Worm (Caenorhabditis elegans) whole organism, young adult: Measurements from ENCODE around the gene F54H12.5.

Experiments used
- B0035.1 ChIP-seq: sonication (generic microtip); optimal IDR thresholded peaks from 2 replicates; lab custom pipeline; 2016; ENCODE audit warnings: missing genetic modification characterization, mild to moderate bottlenecking, missing compliant biosample characterization, missing genotype, missing genetic modification reagents
- F39B2.1 ChIP-seq: fragments of 200-800 bp; sonication (Bioruptor generic); IDR thresholded peaks from 2 replicates; pipeline ENCODE4 v1.3.6; 2022; ENCODE audit warnings: missing genetic modification reagents, missing genetic modification characterization, missing compliant biosample characterization
- T07F8.4 ChIP-seq: sonication (generic microtip); optimal IDR thresholded peaks from 2 replicates; lab custom pipeline; 2016; ENCODE audit warnings: mild to moderate bottlenecking, missing genetic modification characterization, moderate library complexity, missing compliant biosample characterization
- ama-1 ChIP-seq, 3 experiments: fragments of 150-350 bp in 1 of 3; sonication (generic microtip) in 2 of 3; optimal IDR thresholded peaks; 2 replicates each; lab custom pipeline; 2014 to 2018; ENCODE audit warnings: missing biosample characterization in 2 of 3, missing genetic modification characterization in 2 of 3, missing genetic modification reagents in 2 of 3
- aptf-2 ChIP-seq: fragments of 200-800 bp; sonication (Bioruptor generic); conservative IDR thresholded peaks from 2 replicates; pipeline ENCODE4 v1.3.6; 2022; ENCODE audit warnings: missing genetic modification reagents, missing genetic modification characterization, missing compliant biosample characterization
- bed-2 ChIP-seq: fragments of 200-800 bp; sonication (Bioruptor generic); IDR thresholded peaks from 2 replicates; pipeline ENCODE4 v1.3.6; 2022; ENCODE audit warnings: missing genetic modification reagents, missing genetic modification characterization, missing compliant biosample characterization
- lin-40 ChIP-seq: sonication (generic microtip); optimal IDR thresholded peaks from 2 replicates; lab custom pipeline; 2016; ENCODE audit warnings: missing genetic modification characterization, mild to moderate bottlenecking, missing compliant biosample characterization, missing genotype, missing genetic modification reagents
- nfya-2 ChIP-seq: fragments of 200-800 bp; sonication (Bioruptor generic); IDR thresholded peaks from 2 replicates; pipeline ENCODE4 v1.3.6; 2022; ENCODE audit warnings: missing genetic modification reagents, missing genetic modification characterization, missing compliant biosample characterization
- pha-4 ChIP-seq: fragments of 150-350 bp; sonication (generic microtip); optimal IDR thresholded peaks from 2 replicates; lab custom pipeline; 2014; ENCODE audit warnings: missing biosample characterization, missing genetic modification reagents, missing genetic modification characterization
- rpc-1 ChIP-seq, 2 experiments: fragments of 150-350 bp in 1 of 2; sonication (generic microtip) in 1 of 2; optimal IDR thresholded peaks; 2 replicates each; lab custom pipeline; 2014 to 2018; ENCODE audit warnings: missing biosample characterization in 1 of 2, missing genetic modification characterization in 1 of 2, missing genetic modification reagents in 1 of 2, missing genotype in 1 of 2
- sdz-38 ChIP-seq: sonication (generic microtip); optimal IDR thresholded peaks from 2 replicates; lab custom pipeline; 2016; ENCODE audit warnings: missing genotype, missing genetic modification characterization, missing compliant biosample characterization
- snpc-4 ChIP-seq, 5 experiments: fragments of 150-350 bp in 1 of 5; sonication (generic microtip) in 4 of 5; optimal IDR thresholded peaks; 2 replicates each; lab custom pipeline; 2014 to 2018; ENCODE audit warnings: missing genetic modification characterization in 5 of 5, missing biosample characterization in 3 of 5, antibody characterized with exemption in 2 of 5, mild to moderate bottlenecking in 2 of 5, missing compliant biosample characterization in 2 of 5, missing genotype in 2 of 5, moderate library complexity in 2 of 5, missing genetic modification reagents in 1 of 5
- unc-130 ChIP-seq: sonication (generic microtip); optimal IDR thresholded peaks from 2 replicates; lab custom pipeline; 2016; ENCODE audit warnings: missing genetic modification reagents, missing genetic modification characterization, missing compliant biosample characterization

ce11 chrIII:8020823-8021332, 48.9 kb upstream of the F54H12.5 start, which contains the start of gene lin-36:
- TF ChIP-seq snpc-4 (GFP tag; optimal IDR thresholded peaks at IDR 0.05; lab: Kevin White, UChicago), result peak; percentile 23
- peak in 2 of 4 experiments; percentile 23 to 63 for TF ChIP-seq snpc-4 (tag; optimal IDR thresholded peaks at IDR 0.05; lab: Kevin White, UChicago)
- TF ChIP-seq unc-130, result no peak
- no peak for TF ChIP-seq rpc-1 (optimal IDR thresholded peaks at IDR 0.05; lab: Kevin White, UChicago)
- TF ChIP-seq rpc-1 (tag; optimal IDR thresholded peaks at IDR 0.05; lab: Kevin White, UChicago), result no peak
- TF ChIP-seq B0035.1 (tag; lab: Kevin White, UChicago), result no peak
- no peak for TF ChIP-seq bed-2 (GFP tag; lab: Robert Waterston, UW)
- no peak for TF ChIP-seq nfya-2
- TF ChIP-seq pha-4 (tag; lab: Kevin White, UChicago), result peak; percentile 43
- no peak for TF ChIP-seq sdz-38 (tag; lab: Kevin White, UChicago)
- TF ChIP-seq T07F8.4 (tag; lab: Kevin White, UChicago), result no peak
- TF ChIP-seq ama-1 (optimal IDR thresholded peaks at IDR 0.05; lab: Kevin White, UChicago), result no peak
- TF ChIP-seq ama-1 (GFP tag; optimal IDR thresholded peaks at IDR 0.05; lab: Kevin White, UChicago), result no peak
- TF ChIP-seq F39B2.1 (GFP tag; lab: Robert Waterston, UW), result no peak
- TF ChIP-seq aptf-2 (GFP tag; lab: Robert Waterston, UW), result no peak
- no peak for TF ChIP-seq lin-40 (tag; lab: Kevin White, UChicago)
